Worm (Caenorhabditis elegans): Measurements from ENCODE around the gene atln-2.

The atln-2 gene

ce11 chrIV:15027334-15027733, 45.9 kb downstream of the atln-2 start:
- no peak for TF ChIP-seq irx-1 (tag; optimal IDR thresholded peaks at IDR 0.05)
- TF ChIP-seq nhr-237 (tag; optimal IDR thresholded peaks at IDR 0.05): no peak
- TF ChIP-seq ceh-88 (GFP tag; IDR thresholded peaks at IDR 0.05): no peak
- no peak for TF ChIP-seq efl-1 (optimal IDR thresholded peaks at IDR 0.05)
- peak in 1 of 2 experiments; percentile 25 for TF ChIP-seq efl-1 (GFP tag; optimal IDR thresholded peaks at IDR 0.05 in 1 of 2)
- no peak for TF ChIP-seq nhr-76 (tag; optimal IDR thresholded peaks at IDR 0.05)
- TF ChIP-seq pag-3 (tag; optimal IDR thresholded peaks at IDR 0.05; ENCODE audit: borderline replicate concordance, insufficient read depth): no peak
- no peak for TF ChIP-seq xbp-1 (tag; optimal IDR thresholded peaks at IDR 0.05)

- TF ChIP-seq mef-2 (tag; optimal IDR thresholded peaks at IDR 0.05) (no peak), dpl-1 (GFP tag; optimal IDR thresholded peaks at IDR 0.05) (peak in 1 of 3 experiments; percentile 9), efl-1 (optimal IDR thresholded peaks at IDR 0.05) (no peak), efl-1 (GFP tag; optimal IDR thresholded peaks at IDR 0.05 in 1 of 2) (peak; percentile 34 to 40)
Measured at ce11 chrIV:15027884-15028283, 46.5 kb downstream of the atln-2 start.

ce11 chrIV:15028386-15028785, 47.0 kb downstream of the atln-2 start:
- TF ChIP-seq lin-35 (GFP tag; optimal IDR thresholded peaks at IDR 0.05): no peak
- TF ChIP-seq alr-1 (tag; optimal IDR thresholded peaks at IDR 0.05; ENCODE audit: borderline replicate concordance): peak; percentile 79
- no peak for TF ChIP-seq ceh-8 (GFP tag; optimal IDR thresholded peaks at IDR 0.05)
- TF ChIP-seq efl-1 (optimal IDR thresholded peaks at IDR 0.05): no peak
- peak in 1 of 2 experiments; percentile 43 for TF ChIP-seq efl-1 (GFP tag; optimal IDR thresholded peaks at IDR 0.05 in 1 of 2)

ce11 chrIV:15028891-15029290, 47.5 kb downstream of the atln-2 start, which contains the start of gene Y41E3.8:
Gene Y41E3.8, minus strand, starts transcription at chrIV:15028978.
- no peak for TF ChIP-seq nhr-76 (tag; optimal IDR thresholded peaks at IDR 0.05)
- TF ChIP-seq hlh-17 (GFP tag; optimal IDR thresholded peaks at IDR 0.05; ENCODE audit: borderline replicate concordance): no peak
- TF ChIP-seq nhr-85 (tag): peak; percentile 35
- no peak for TF ChIP-seq hlh-4 (tag; optimal IDR thresholded peaks at IDR 0.05)
- peak in 1 of 3 experiments; percentile 10 for TF ChIP-seq ceh-82 (tag; optimal IDR thresholded peaks at IDR 0.05)
- no peak for TF ChIP-seq sox-4 (tag; optimal IDR thresholded peaks at IDR 0.05)
- no peak for TF ChIP-seq egl-13 (tag; optimal IDR thresholded peaks at IDR 0.05)
- peak; percentile 31 for TF ChIP-seq swsn-7 (tag; optimal IDR thresholded peaks at IDR 0.05)
- peak; percentile 74 for TF ChIP-seq mep-1 (tag; optimal IDR thresholded peaks at IDR 0.05)
- TF ChIP-seq ces-1 (GFP tag; optimal IDR thresholded peaks at IDR 0.05): no peak
- TF ChIP-seq snpc-4 (tag; optimal IDR thresholded peaks at IDR 0.05): no peak
- no peak for TF ChIP-seq grh-1 (GFP tag; IDR thresholded peaks at IDR 0.05)
- no peak for TF ChIP-seq nhr-19 (GFP tag; conservative IDR thresholded peaks at IDR 0.05)
- no peak for TF ChIP-seq nhr-237 (tag; optimal IDR thresholded peaks at IDR 0.05)
- no peak for TF ChIP-seq C34B4.2 (tag; optimal IDR thresholded peaks at IDR 0.05)
- no peak for TF ChIP-seq fkh-10 (GFP tag; optimal IDR thresholded peaks at IDR 0.05)
- peak; percentile 49 for TF ChIP-seq snu-23 (GFP tag; optimal IDR thresholded peaks at IDR 0.05)
- TF ChIP-seq pax-3 (tag; optimal IDR thresholded peaks at IDR 0.05): no peak
- no peak for TF ChIP-seq tbx-2 (tag; optimal IDR thresholded peaks at IDR 0.05)
- no peak for TF ChIP-seq rnt-1 (tag; optimal IDR thresholded peaks at IDR 0.05)
- TF ChIP-seq ztf-11 (tag; optimal IDR thresholded peaks at IDR 0.05): no peak
- no peak for TF ChIP-seq elt-2 (tag; optimal IDR thresholded peaks at IDR 0.05)
- no peak for TF ChIP-seq mef-2 (tag; optimal IDR thresholded peaks at IDR 0.05)
- TF ChIP-seq nhr-84 (tag; optimal IDR thresholded peaks at IDR 0.05): no peak
- TF ChIP-seq skn-1 (tag; optimal IDR thresholded peaks at IDR 0.05): no peak
- no peak for TF ChIP-seq pag-3 (tag; optimal IDR thresholded peaks at IDR 0.05; ENCODE audit: borderline replicate concordance, insufficient read depth)
- no peak for TF ChIP-seq nhr-77 (tag; optimal IDR thresholded peaks at IDR 0.05)
- no peak for TF ChIP-seq lin-14 (GFP tag; optimal IDR thresholded peaks at IDR 0.05)
- no peak for TF ChIP-seq aha-1 (tag; optimal IDR thresholded peaks at IDR 0.05)
- TF ChIP-seq ceh-63 (GFP tag; optimal IDR thresholded peaks at IDR 0.05): no peak
- TF ChIP-seq lsy-2 (tag; optimal IDR thresholded peaks at IDR 0.05): peak; percentile 29 to 63
- TF ChIP-seq ceh-88 (GFP tag; IDR thresholded peaks at IDR 0.05): no peak
- no peak for TF ChIP-seq isw-1 (GFP tag; IDR thresholded peaks at IDR 0.05)
- peak; percentile 32 for TF ChIP-seq nhr-47 (tag; optimal IDR thresholded peaks at IDR 0.05)
- TF ChIP-seq blmp-1 (tag; optimal IDR thresholded peaks at IDR 0.05): peak; percentile 53
- no peak for TF ChIP-seq aly-2 (tag; optimal IDR thresholded peaks at IDR 0.05)
- TF ChIP-seq nhr-12 (tag; optimal IDR thresholded peaks at IDR 0.05): no peak
- TF ChIP-seq dsc-1 (tag; optimal IDR thresholded peaks at IDR 0.05): peak; percentile 3

All from whole organism, L1 larva.